Worm (Caenorhabditis elegans) whole organism, mixed stage, embryonic: Measurements from ENCODE around the gene F10D7.3.

ENCODE experiments used
- blmp-1 ChIP-seq: fragments of 150-350 bp; optimal IDR thresholded peaks from 2 replicates; lab custom pipeline; 2014; ENCODE audit warnings: missing biosample characterization, missing genetic modification characterization
- ceh-39 ChIP-seq: fragments of 150-350 bp; optimal IDR thresholded peaks from 2 replicates; lab custom pipeline; 2014; ENCODE audit warnings: missing biosample characterization, missing genetic modification characterization
- elt-1 ChIP-seq: sonication (generic microtip); optimal IDR thresholded peaks from 2 replicates; lab custom pipeline; 2017; ENCODE audit warnings: missing genetic modification characterization, mild to moderate bottlenecking, missing compliant biosample characterization, antibody characterized with exemption, moderate library complexity, borderline replicate concordance; ENCODE audit not compliant: insufficient read depth
- mab-5 ChIP-seq: fragments of 150-350 bp; optimal IDR thresholded peaks from 2 replicates; lab custom pipeline; 2014; ENCODE audit warnings: missing biosample characterization, missing genetic modification characterization
- nhr-12 ChIP-seq: fragments of 150-350 bp; optimal IDR thresholded peaks from 2 replicates; lab custom pipeline; 2014; ENCODE audit warnings: missing biosample characterization, missing genetic modification characterization
- nhr-237 ChIP-seq: fragments of 150-350 bp; optimal IDR thresholded peaks from 2 replicates; lab custom pipeline; 2014; ENCODE audit warnings: missing biosample characterization, missing genetic modification characterization
- nhr-28 ChIP-seq: fragments of 150-350 bp; optimal IDR thresholded peaks from 2 replicates; lab custom pipeline; 2014; ENCODE audit warnings: missing biosample characterization, missing genetic modification characterization
- snpc-4 ChIP-seq: fragments of 150-350 bp; optimal IDR thresholded peaks from 2 replicates; lab custom pipeline; 2014; ENCODE audit warnings: missing biosample characterization, missing genetic modification characterization

DNA sequence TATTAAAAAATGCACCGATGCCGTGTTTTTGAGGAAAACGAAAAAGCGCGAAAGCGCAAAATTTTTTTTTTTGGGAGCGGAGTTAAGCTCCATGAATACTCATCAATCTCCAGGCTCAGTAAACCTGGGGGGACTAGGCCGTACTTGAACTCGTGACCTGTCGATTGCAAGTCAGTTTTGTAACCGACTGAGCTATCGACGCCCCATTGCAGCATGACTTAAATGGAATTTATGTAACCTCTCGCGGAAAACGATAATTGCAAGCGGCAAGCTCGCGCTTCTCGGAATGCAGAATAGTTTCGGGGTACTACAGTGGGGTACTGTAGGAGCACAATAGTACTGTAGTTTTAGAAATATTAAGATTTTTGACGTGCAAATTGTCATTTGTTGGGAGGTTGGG is 26.0 kb upstream of the F10D7.3 start:
- no peak for TF ChIP-seq nhr-12
- TF ChIP-seq snpc-4 (tag; lab: Kevin White, UChicago): no peak
- no peak for TF ChIP-seq elt-1 (tag; lab: Kevin White, UChicago)
- no peak for TF ChIP-seq nhr-28 (tag; lab: Kevin White, UChicago)
- no peak for TF ChIP-seq mab-5
- no peak for TF ChIP-seq blmp-1 (tag; lab: Kevin White, UChicago)
- no peak for TF ChIP-seq nhr-237 (tag; lab: Kevin White, UChicago)
- no peak for TF ChIP-seq ceh-39 (tag; lab: Kevin White, UChicago)
